Fruit fly (Drosophila melanogaster) whole organism, larva: ENCODE measurements around the gene CG4367.

Source experiments
- noc ChIP-seq: fragments of 200-800 bp; sonication (Bioruptor generic); optimal IDR thresholded peaks from 3 replicates; lab custom pipeline; 2019; ENCODE audit warnings: missing biosample characterization, mild to moderate bottlenecking, missing genetic modification characterization, moderate library complexity

CG4367 gene

dm6 chr3R:20305852-20306251 is 1.1 kb upstream of the CG4367 start:
- no peak for TF ChIP-seq noc (tag; lab: Kevin White, UChicago)

dm6 chr3R:20293661-20294060 is 11.1 kb downstream of the CG4367 start:
- no peak for TF ChIP-seq noc (tag; lab: Kevin White, UChicago)

dm6 chr3R:20292880-20293491 is 11.8 kb downstream of the CG4367 start:
- TF ChIP-seq noc (tag; lab: Kevin White, UChicago) = no peak

dm6 chr3R:20292030-20292879 is 12.5 kb downstream of the CG4367 start:
- TF ChIP-seq noc (tag; lab: Kevin White, UChicago) = no peak

dm6 chr3R:20291594-20291993 is 13.2 kb downstream of the CG4367 start:
- no peak for TF ChIP-seq noc (tag; lab: Kevin White, UChicago)

dm6 chr3R:20291106-20291505 is 13.7 kb downstream of the CG4367 start:
- TF ChIP-seq noc (tag; lab: Kevin White, UChicago) = no peak

- TF ChIP-seq noc (tag; lab: Kevin White, UChicago) = no peak
These were observed 16.2 kb downstream of the CG4367 start for dm6 chr3R:20288564-20288963.

dm6 chr3R:20288069-20288468 is 16.7 kb downstream of the CG4367 start:
- no peak for TF ChIP-seq noc (tag; lab: Kevin White, UChicago)

dm6 chr3R:20286758-20287157 is 18.0 kb downstream of the CG4367 start:
- no peak for TF ChIP-seq noc (tag; lab: Kevin White, UChicago)

- no peak for TF ChIP-seq noc (tag; lab: Kevin White, UChicago)
These were observed 18.9 kb downstream of the CG4367 start for dm6 chr3R:20285678-20286449.

- TF ChIP-seq noc (tag; lab: Kevin White, UChicago) = no peak
These were observed 20.5 kb downstream of the CG4367 start for dm6 chr3R:20284140-20284911.

- TF ChIP-seq noc (tag; lab: Kevin White, UChicago) = no peak
These were observed 21.1 kb downstream of the CG4367 start for dm6 chr3R:20283531-20284139.

dm6 chr3R:20282769-20283530 is 21.8 kb downstream of the CG4367 start:
- no peak for TF ChIP-seq noc (tag; lab: Kevin White, UChicago)

- no peak for TF ChIP-seq noc (tag; lab: Kevin White, UChicago)
These were observed 22.7 kb downstream of the CG4367 start for dm6 chr3R:20282103-20282502.
